Fruit fly (Drosophila melanogaster) whole organism: ENCODE data around the gene CG43219.

Source experiments
- CG8478 ChIP-seq: fragments of >200 bp; optimal IDR thresholded peaks from 2 replicates; lab custom pipeline; 2018; ENCODE audit warnings: inconsistent platforms
- Dll ChIP-seq: fragments of >200 bp; optimal IDR thresholded peaks from 2 replicates; lab custom pipeline; 2017
- EcR ChIP-seq, 2 experiments: fragments of >200 bp; optimal IDR thresholded peaks; 2 replicates each; lab custom pipeline; 2017; ENCODE audit warnings: missing biosample characterization in 2 of 2, missing genetic modification characterization in 2 of 2, missing genetic modification reagents in 2 of 2
- pan ChIP-seq: fragments of >200 bp; optimal IDR thresholded peaks from 2 replicates; lab custom pipeline; 2017
- psq ChIP-seq: fragments of >200 bp; optimal IDR thresholded peaks from 2 replicates; lab custom pipeline; 2017
- usp ChIP-seq: fragments of >200 bp; optimal IDR thresholded peaks from 2 replicates; lab custom pipeline; 2017; ENCODE audit warnings: missing biosample characterization, missing genetic modification characterization, mixed read lengths

DNA sequence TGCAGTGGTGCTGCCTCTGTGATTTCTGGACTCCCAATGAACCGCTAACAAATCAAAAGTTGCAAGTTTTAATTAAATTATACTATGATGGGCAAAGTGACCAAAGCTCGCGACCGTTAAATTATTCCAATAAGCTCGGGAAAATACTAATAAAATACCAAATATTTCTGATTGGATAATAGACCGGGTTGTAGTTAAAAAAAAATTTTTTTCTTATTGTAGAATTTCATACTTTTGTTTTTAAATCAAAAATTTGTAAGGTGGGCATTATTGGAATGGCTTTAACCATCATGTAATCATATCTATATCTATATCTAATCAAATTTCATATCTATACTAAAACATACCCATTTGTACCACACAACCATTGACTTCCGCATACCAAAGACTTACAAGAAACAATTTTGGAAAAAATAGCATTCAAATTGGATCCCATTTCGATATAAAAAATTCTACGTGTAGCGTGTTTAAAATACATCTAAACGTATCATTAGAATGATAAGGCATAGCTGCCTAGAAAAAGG lies 47.7 kb downstream of the CG43219 start, which contains the start of gene CG9391:
- TF ChIP-seq EcR (GFP tag; optimal IDR thresholded peaks at IDR 0.05; lab: Kevin White, UChicago) (no peak), CG8478 (lab: Kevin White, UChicago) (no peak), psq (lab: Kevin White, UChicago) (no peak), usp (GFP tag; lab: Kevin White, UChicago) (no peak), pan (lab: Kevin White, UChicago) (no peak), Dll (lab: Kevin White, UChicago) (no peak)
